Worm (Caenorhabditis elegans): Measurements from ENCODE around the gene F09E5.16.
"Not testable (repeated sequence)": the region's sequence is repeated elsewhere in the genome, so short reads cannot be mapped to it uniquely, and the experiment has no call there.

DNA sequence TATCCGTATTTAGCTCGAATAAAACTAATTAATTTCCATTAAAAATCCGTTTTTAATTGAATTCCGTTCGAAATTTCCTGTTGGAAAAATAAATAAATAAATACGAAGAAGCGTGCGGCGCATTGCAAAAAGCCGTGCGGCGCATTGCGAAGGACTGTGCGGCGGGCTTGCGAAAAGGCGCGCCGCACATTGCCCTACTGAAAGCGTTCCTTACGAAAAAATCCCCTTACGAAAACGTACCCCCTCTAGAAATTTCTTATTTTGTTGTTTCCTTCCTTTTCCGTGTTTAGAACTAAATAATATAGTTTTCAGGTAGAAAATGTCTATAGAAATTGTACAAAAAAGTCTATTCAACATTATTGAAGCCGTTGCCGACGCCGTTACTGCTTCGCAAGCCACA is 15.2 kb downstream of the F09E5.16 start, which contains the start of gene F09E5.8:
- not testable (repeated sequence) for TF ChIP-seq ama-1 (optimal IDR thresholded peaks at IDR 0.05); hmbx-1 (tag; optimal IDR thresholded peaks at IDR 0.05); ets-7 (tag; optimal IDR thresholded peaks at IDR 0.05); sea-1 (GFP tag; conservative IDR thresholded peaks at IDR 0.05); aly-1 (tag; optimal IDR thresholded peaks at IDR 0.05); tra-4 (tag; optimal IDR thresholded peaks at IDR 0.05)
- TF ChIP-seq pes-1 (GFP tag; IDR thresholded peaks at IDR 0.05), result peak; percentile 81
- TF ChIP-seq scrt-1 (GFP tag; IDR thresholded peaks at IDR 0.05), result 0 out of 2 replicates have a peak, but pooled peaks have one; percentile 35

Data from whole organism, early embryonic.